Fruit fly (Drosophila melanogaster): ENCODE data around the gene Gnpnat.
A peak's percentile ranks its signal among the peaks of the same experiment; 100 is the strongest.

DNA sequence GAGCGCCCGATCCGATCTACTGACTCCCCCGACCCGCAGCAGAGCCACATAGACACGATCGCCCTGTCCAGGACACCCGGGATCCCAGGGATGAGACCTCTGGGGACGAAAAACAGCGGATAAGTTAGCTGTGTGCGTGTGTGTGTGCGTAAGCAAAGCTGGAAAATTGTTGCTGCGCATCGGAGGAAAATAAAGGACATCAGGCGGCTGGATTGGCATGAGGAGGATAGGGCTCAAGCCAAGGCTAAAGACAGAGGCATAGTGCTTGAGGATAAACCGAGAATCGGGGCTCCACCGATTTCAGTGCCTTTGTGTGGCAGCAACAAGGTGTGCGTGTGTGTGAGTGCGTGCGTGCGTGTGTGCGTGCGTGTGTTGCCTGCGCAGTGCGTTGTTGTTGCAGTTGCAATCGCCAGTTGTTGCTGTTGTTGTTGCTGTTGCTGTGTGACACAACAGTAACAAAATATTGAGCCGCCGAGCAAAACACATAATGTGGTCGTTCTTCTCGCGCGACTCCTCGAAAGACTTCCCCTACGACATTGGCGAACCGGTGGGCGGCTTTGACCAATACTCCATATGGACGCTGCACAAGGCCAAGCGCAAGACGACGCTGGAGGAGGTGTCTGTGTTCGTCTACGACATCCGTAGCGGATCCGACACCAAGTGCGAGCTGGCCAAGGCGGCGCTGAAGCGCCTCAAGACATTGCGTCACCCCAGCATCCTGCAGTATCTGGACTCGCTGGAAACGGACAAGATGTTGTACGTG lies 11.4 kb downstream of the Gnpnat start:
- TF ChIP-seq CG32264 (GFP tag; optimal IDR thresholded peaks at IDR 0.05) (no peak), N (GFP tag; optimal IDR thresholded peaks at IDR 0.05) (peak; percentile 61), ey (GFP tag; optimal IDR thresholded peaks at IDR 0.05) (no peak), h (GFP tag; optimal IDR thresholded peaks at IDR 0.05) (no peak)
